Worm (Caenorhabditis elegans) whole organism, L3 larva: ENCODE data around the gene T07A9.15.

ENCODE experiments used
- R02D3.7 ChIP-seq: fragments of 150-350 bp; optimal IDR thresholded peaks from 2 replicates; lab custom pipeline; 2014; ENCODE audit warnings: missing biosample characterization, missing genetic modification characterization
- ZK546.5 ChIP-seq: sonication (generic microtip); optimal IDR thresholded peaks from 2 replicates; lab custom pipeline; 2017; ENCODE audit warnings: missing biosample characterization, missing genetic modification characterization
- ama-1 ChIP-seq: fragments of 150-350 bp; optimal IDR thresholded peaks from 2 replicates; lab custom pipeline; 2018
- ceh-16 ChIP-seq: sonication (generic microtip); optimal IDR thresholded peaks from 2 replicates; lab custom pipeline; 2017; ENCODE audit warnings: missing biosample characterization, missing genetic modification characterization
- ceh-28 ChIP-seq: fragments of 150-350 bp; optimal IDR thresholded peaks from 2 replicates; lab custom pipeline; 2014; ENCODE audit warnings: missing biosample characterization, missing genetic modification reagents, missing genetic modification characterization
- ceh-82 ChIP-seq: fragments of 150-350 bp; optimal IDR thresholded peaks from 2 replicates; lab custom pipeline; 2014; ENCODE audit warnings: missing biosample characterization, missing genetic modification characterization
- egl-5 ChIP-seq: fragments of 150-350 bp; optimal IDR thresholded peaks from 2 replicates; lab custom pipeline; 2017; ENCODE audit warnings: missing biosample characterization, missing genetic modification reagents, missing genetic modification characterization, inconsistent platforms
- elt-1 ChIP-seq: fragments of 150-350 bp; optimal IDR thresholded peaks from 2 replicates; lab custom pipeline; 2014; ENCODE audit warnings: missing biosample characterization, missing genetic modification characterization
- elt-2 ChIP-seq: sonication (generic microtip); optimal IDR thresholded peaks from 2 replicates; lab custom pipeline; 2016; ENCODE audit warnings: missing genetic modification reagents, mild to moderate bottlenecking, missing genetic modification characterization, missing compliant biosample characterization
- elt-3 ChIP-seq, 3 experiments: fragments of 150-350 bp in 1 of 3; sonication (generic microtip) in 2 of 3; optimal IDR thresholded peaks; 2 replicates in 2 of 3; 4 replicates in 1 of 3; lab custom pipeline; 2014 to 2017; ENCODE audit warnings: missing biosample characterization in 3 of 3, missing genetic modification characterization in 3 of 3
- eor-1 ChIP-seq, 2 experiments: fragments of 150-350 bp; optimal IDR thresholded peaks; 2 replicates each; lab custom pipeline; 2014 to 2018; ENCODE audit warnings: missing biosample characterization in 2 of 2, missing genetic modification characterization in 2 of 2
- fkh-2 ChIP-seq: fragments of 150-350 bp; optimal IDR thresholded peaks from 2 replicates; lab custom pipeline; 2014; ENCODE audit warnings: missing biosample characterization, missing genetic modification reagents, missing genetic modification characterization
- hmg-11 ChIP-seq: sonication (generic microtip); optimal IDR thresholded peaks from 2 replicates; lab custom pipeline; 2016; ENCODE audit warnings: missing genetic modification characterization, missing compliant biosample characterization
- lin-15B ChIP-seq: fragments of 150-350 bp; optimal IDR thresholded peaks from 2 replicates; lab custom pipeline; 2014; ENCODE audit warnings: missing biosample characterization, missing genetic modification characterization
- lin-39 ChIP-seq: fragments of 150-350 bp; optimal IDR thresholded peaks from 2 replicates; lab custom pipeline; 2018; ENCODE audit warnings: missing biosample characterization, missing genetic modification reagents, missing genetic modification characterization
- mdl-1 ChIP-seq: fragments of 150-350 bp; optimal IDR thresholded peaks from 2 replicates; lab custom pipeline; 2014; ENCODE audit warnings: missing biosample characterization, missing genetic modification characterization
- mml-1 ChIP-seq: fragments of 150-350 bp; sonication (generic microtip); optimal IDR thresholded peaks from 3 replicates; lab custom pipeline; 2014; ENCODE audit warnings: missing biosample characterization, missing genetic modification characterization
- nfya-1 ChIP-seq: sonication (generic microtip); optimal IDR thresholded peaks from 2 replicates; lab custom pipeline; 2017; ENCODE audit warnings: missing genetic modification characterization, mild to moderate bottlenecking, missing compliant biosample characterization, antibody characterized with exemption, moderate library complexity; ENCODE audit not compliant: insufficient read depth
- nhr-23 ChIP-seq: fragments of 150-350 bp; optimal IDR thresholded peaks from 2 replicates; lab custom pipeline; 2014; ENCODE audit warnings: missing biosample characterization, missing genetic modification reagents, missing genetic modification characterization
- nhr-237 ChIP-seq: fragments of 150-350 bp; optimal IDR thresholded peaks from 2 replicates; lab custom pipeline; 2014; ENCODE audit warnings: missing biosample characterization, missing genetic modification characterization
- nhr-28 ChIP-seq: fragments of 150-350 bp; optimal IDR thresholded peaks from 2 replicates; lab custom pipeline; 2014; ENCODE audit warnings: missing biosample characterization, missing genetic modification characterization
- nhr-43 ChIP-seq: sonication (generic microtip); optimal IDR thresholded peaks from 2 replicates; lab custom pipeline; 2016; ENCODE audit warnings: mild to moderate bottlenecking, missing genetic modification characterization, missing compliant biosample characterization; ENCODE audit not compliant: poor library complexity, severe bottlenecking
- pha-4 ChIP-seq: fragments of 150-350 bp; optimal IDR thresholded peaks from 2 replicates; lab custom pipeline; 2014; ENCODE audit warnings: missing biosample characterization, missing genetic modification reagents, missing genetic modification characterization
- pqm-1 ChIP-seq: fragments of 150-350 bp; optimal IDR thresholded peaks from 2 replicates; lab custom pipeline; 2017; ENCODE audit warnings: missing biosample characterization, missing genetic modification characterization, inconsistent platforms
- skn-1 ChIP-seq: fragments of 150-350 bp; optimal IDR thresholded peaks from 2 replicates; lab custom pipeline; 2014; ENCODE audit warnings: missing biosample characterization, missing genetic modification characterization
- tbx-2 ChIP-seq: sonication (generic microtip); optimal IDR thresholded peaks from 2 replicates; lab custom pipeline; 2016; ENCODE audit warnings: mild to moderate bottlenecking, missing genetic modification characterization, missing compliant biosample characterization
- unc-39 ChIP-seq: sonication (generic microtip); optimal IDR thresholded peaks from 4 replicates; lab custom pipeline; 2017; ENCODE audit warnings: missing biosample characterization, missing genetic modification characterization

Gene T07A9.15

ce11 chrIV:428869-429268, 35.5 kb upstream of the T07A9.15 start, which contains the start of gene Y66H1A.5:
Gene Y66H1A.5 (minus strand): TSS chrIV:429133.
- TF ChIP-seq pqm-1 (tag; lab: Kevin White, UChicago) (peak; percentile 48), fkh-2 (no peak), elt-2 (tag; lab: Kevin White, UChicago) (peak; percentile 74), pha-4 (tag; lab: Kevin White, UChicago) (peak; percentile 26)

ce11 chrIV:427100-427908, 34.0 kb upstream of the T07A9.15 start:
- TF ChIP-seq unc-39 (tag; lab: Kevin White, UChicago) (no peak), elt-3 (tag; optimal IDR thresholded peaks at IDR 0.05; lab: Kevin White, UChicago) (no peak), nhr-237 (tag; lab: Kevin White, UChicago) (no peak), pqm-1 (tag; lab: Kevin White, UChicago) (no peak), nfya-1 (tag; lab: Kevin White, UChicago) (peak; percentile 28), mml-1 (no peak), mdl-1 (tag; lab: Kevin White, UChicago) (no peak)

ce11 chrIV:426597-426996, 33.3 kb upstream of the T07A9.15 start:
- no peak for TF ChIP-seq ceh-82 (tag; lab: Kevin White, UChicago)
- TF ChIP-seq hmg-11 (tag; lab: Kevin White, UChicago), result no peak
- no peak for TF ChIP-seq skn-1
- TF ChIP-seq ZK546.5 (tag; lab: Kevin White, UChicago), result no peak
- TF ChIP-seq nhr-28 (tag; lab: Kevin White, UChicago), result no peak

DNA sequence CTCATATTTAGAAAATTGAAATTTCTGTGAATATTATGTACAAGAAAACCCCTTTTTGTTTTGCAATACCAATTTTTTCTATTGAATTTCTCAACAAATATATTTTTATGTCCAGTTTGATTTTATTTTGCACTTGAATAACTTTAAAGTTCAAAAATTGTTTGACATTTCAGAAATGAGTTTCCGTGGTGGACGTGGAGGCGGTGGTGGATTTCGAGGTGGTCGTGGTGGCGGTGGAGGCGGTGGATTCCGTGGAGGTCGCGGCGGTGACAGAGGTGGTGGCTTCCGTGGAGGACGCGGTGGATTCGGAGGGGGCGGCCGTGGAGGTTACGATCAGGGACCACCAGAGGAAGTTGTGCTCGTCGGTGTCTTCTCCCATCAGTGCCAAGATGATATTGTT, 32.6 kb upstream of the T07A9.15 start, which contains the start of gene garr-1:
Gene garr-1, plus strand, starts transcription at position 174 of the 400 bp plus-strand sequence.
- no peak for TF ChIP-seq ceh-16
- no peak for TF ChIP-seq nhr-43

- TF ChIP-seq ceh-28 (tag; lab: Kevin White, UChicago) (peak; percentile 32), lin-39 (tag; lab: Kevin White, UChicago) (peak; percentile 39), lin-15B (peak; percentile 72), eor-1 (tag; optimal IDR thresholded peaks at IDR 0.05; lab: Kevin White, UChicago) (no peak), egl-5 (tag; lab: Kevin White, UChicago) (no peak), elt-3 (tag; optimal IDR thresholded peaks at IDR 0.05; lab: Kevin White, UChicago) (no peak), elt-2 (tag; lab: Kevin White, UChicago) (peak; percentile 3), nfya-1 (tag; lab: Kevin White, UChicago) (peak; percentile 73), nhr-23 (tag; lab: Kevin White, UChicago) (peak; percentile 59), hmg-11 (tag; lab: Kevin White, UChicago) (peak; percentile 60)
These were observed 32.2 kb upstream of the T07A9.15 start for ce11 chrIV:425546-425945.

DNA sequence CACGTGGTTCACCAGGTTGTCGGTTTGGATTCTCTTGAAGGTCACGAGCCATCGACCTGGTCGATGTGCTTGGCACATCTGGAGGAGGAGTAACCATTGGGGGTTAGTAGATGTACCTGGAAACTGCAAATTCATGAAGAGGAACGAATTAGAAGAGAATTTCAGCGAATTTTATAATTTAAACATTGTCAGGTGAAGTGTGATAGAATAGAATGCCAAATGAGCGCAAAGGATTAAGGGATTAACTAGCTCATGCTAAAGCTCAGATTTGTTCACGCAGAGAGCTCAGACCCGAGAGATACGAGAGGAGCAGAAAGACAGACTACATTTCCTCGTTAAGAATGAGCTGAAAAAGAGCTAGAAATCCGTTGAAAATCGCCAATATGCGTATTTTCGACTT, 31.7 kb upstream of the T07A9.15 start, which contains the start of gene daf-18:
Gene daf-18, minus strand, starts transcription at position 126 of the 400 bp plus-strand sequence.
- no peak for TF ChIP-seq pha-4 (tag; lab: Kevin White, UChicago)
- TF ChIP-seq ceh-16, result no peak

DNA sequence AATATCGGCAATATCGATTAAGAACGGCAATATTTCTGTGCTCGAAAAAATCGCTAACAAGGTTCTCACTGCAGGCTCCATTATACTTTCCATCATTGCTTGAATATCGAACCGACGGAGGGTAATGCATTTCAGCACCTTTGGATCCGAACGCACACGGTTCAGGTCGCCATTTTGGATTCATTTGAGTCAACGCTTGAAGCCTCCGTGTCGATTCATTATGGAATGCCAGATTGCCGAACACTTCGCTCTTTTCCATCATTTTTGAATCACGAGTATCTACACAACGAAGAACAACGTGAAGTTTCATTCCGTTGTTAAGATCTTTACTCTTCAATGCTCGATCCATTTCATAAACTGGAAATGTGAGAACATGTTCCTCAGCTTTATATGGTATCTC, 28.8 kb upstream of the T07A9.15 start:
- TF ChIP-seq egl-5 (tag; lab: Kevin White, UChicago) (no peak), R02D3.7 (no peak), nhr-28 (tag; lab: Kevin White, UChicago) (no peak), ama-1 (no peak), ZK546.5 (tag; lab: Kevin White, UChicago) (no peak), nhr-23 (tag; lab: Kevin White, UChicago) (no peak), ceh-82 (tag; lab: Kevin White, UChicago) (no peak), mdl-1 (tag; lab: Kevin White, UChicago) (no peak), elt-1 (tag; lab: Kevin White, UChicago) (no peak), tbx-2 (tag; lab: Kevin White, UChicago) (no peak)
